Worm (Caenorhabditis elegans): ENCODE data around the gene F09C6.14.

ce11 chrV:16852002-16852401 lies 28.8 kb upstream of the F09C6.14 start, which contains the start of gene clec-37:
- TF ChIP-seq Y116A8C.19 (tag; optimal IDR thresholded peaks at IDR 0.05; ENCODE audit: borderline replicate concordance) (no peak), lin-39 (tag; optimal IDR thresholded peaks at IDR 0.05) (no peak)

Measured in whole organism, L1 larva.